Fruit fly (Drosophila melanogaster): ENCODE data around the gene Es2.

Es2 gene

DNA sequence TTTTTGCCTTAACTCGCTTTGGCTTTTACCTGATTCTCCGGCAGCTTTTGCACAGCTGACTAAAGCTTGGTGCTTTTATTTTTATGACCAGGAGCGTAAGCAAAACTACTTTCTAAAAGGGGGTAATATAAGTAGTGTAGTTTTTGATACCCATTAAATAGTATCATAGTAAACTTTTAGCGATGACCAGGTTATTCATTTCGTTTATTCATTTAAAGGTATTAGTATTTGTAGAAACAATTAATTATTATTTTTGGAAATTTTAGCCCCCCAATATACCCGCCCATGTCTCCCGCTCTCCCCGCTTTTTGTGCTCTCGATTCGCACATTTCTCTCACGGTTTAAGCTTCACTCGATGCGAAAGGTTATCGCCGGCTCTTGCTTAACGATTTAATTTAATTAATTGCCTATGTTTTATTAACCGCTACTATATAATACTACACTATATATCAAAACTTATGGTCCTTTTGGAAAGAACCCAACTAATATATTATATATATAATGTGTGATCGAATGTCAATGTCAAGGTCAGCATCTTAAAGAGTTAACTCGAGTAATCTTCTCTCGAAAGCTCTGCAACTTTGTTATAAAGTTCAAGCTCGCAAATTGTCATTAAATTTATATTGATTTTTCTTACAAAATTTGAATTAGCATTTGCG lies 3.2 kb downstream of the Es2 start, which contains the start of gene Sptr:
Gene Sptr (minus strand): TSS at position 61 of the 659 bp plus-strand sequence.
- TF ChIP-seq h (GFP tag; optimal IDR thresholded peaks at IDR 0.05) (peak; percentile 96), ey (GFP tag; optimal IDR thresholded peaks at IDR 0.05) (peak; percentile 93), Hr78 (GFP tag; optimal IDR thresholded peaks at IDR 0.05) (no peak), dmrt93B (GFP tag; optimal IDR thresholded peaks at IDR 0.05) (peak; percentile 87), Mio (GFP tag; optimal IDR thresholded peaks at IDR 0.05) (peak; percentile 19), OdsH (GFP tag; optimal IDR thresholded peaks at IDR 0.05) (peak; percentile 97), fru (GFP tag; optimal IDR thresholded peaks at IDR 0.05) (peak; percentile 96), Hnf4 (GFP tag; optimal IDR thresholded peaks at IDR 0.05) (peak; percentile 94), jim (GFP tag; optimal IDR thresholded peaks at IDR 0.05) (no peak), woc (GFP tag; optimal IDR thresholded peaks at IDR 0.05) (peak; percentile 92), pan (optimal IDR thresholded peaks at IDR 0.05) (no peak), Myc (optimal IDR thresholded peaks at IDR 0.05) (no peak), lola (GFP tag; optimal IDR thresholded peaks at IDR 0.05) (no peak), Rel (GFP tag; optimal IDR thresholded peaks at IDR 0.05) (peak; percentile 77), Rel (tag; optimal IDR thresholded peaks at IDR 0.05) (peak; percentile 82), psq (GFP tag; optimal IDR thresholded peaks at IDR 0.05) (peak; percentile 92), CG9705 (GFP tag; optimal IDR thresholded peaks at IDR 0.05) (peak; percentile 91), CrebA (GFP tag; optimal IDR thresholded peaks at IDR 0.05; ENCODE audit: borderline replicate concordance) (peak; percentile 73), dl (GFP tag; optimal IDR thresholded peaks at IDR 0.05; ENCODE audit: insufficient read depth in 1 of 2, partially characterized antibody in 2 of 2) (no peak), Jra (GFP tag; optimal IDR thresholded peaks at IDR 0.05) (peak; percentile 84), GATAd (GFP tag; optimal IDR thresholded peaks at IDR 0.05) (peak; percentile 51), Sp1 (GFP tag; optimal IDR thresholded peaks at IDR 0.05) (peak; percentile 96), tai (GFP tag; optimal IDR thresholded peaks at IDR 0.05) (peak; percentile 82), sage (GFP tag; optimal IDR thresholded peaks at IDR 0.05) (peak; percentile 87), Vsx2 (GFP tag; optimal IDR thresholded peaks at IDR 0.05; ENCODE audit: partially characterized antibody) (no peak), br (GFP tag; optimal IDR thresholded peaks at IDR 0.05) (peak; percentile 92), HLH106 (tag; optimal IDR thresholded peaks at IDR 0.05) (peak; percentile 96), sv (GFP tag; optimal IDR thresholded peaks at IDR 0.05) (peak; percentile 72), N (GFP tag; optimal IDR thresholded peaks at IDR 0.05) (no peak), CG32264 (GFP tag; optimal IDR thresholded peaks at IDR 0.05) (peak; percentile 80), Dif (GFP tag; optimal IDR thresholded peaks at IDR 0.05; ENCODE audit: partially characterized antibody) (no peak), Dfd (GFP tag; optimal IDR thresholded peaks at IDR 0.05) (no peak), brk (GFP tag; optimal IDR thresholded peaks at IDR 0.05) (peak; percentile 91), rgr (GFP tag; optimal IDR thresholded peaks at IDR 0.05) (peak; percentile 97), foxo (GFP tag; optimal IDR thresholded peaks at IDR 0.05) (peak; percentile 56 to 96), Abd-B (GFP tag; optimal IDR thresholded peaks at IDR 0.05) (no peak), dsf (GFP tag; optimal IDR thresholded peaks at IDR 0.05; ENCODE audit: borderline replicate concordance) (peak; percentile 58), Hr83 (GFP tag; optimal IDR thresholded peaks at IDR 0.05; ENCODE audit: poor library complexity, severe bottlenecking) (no peak), usp (GFP tag; optimal IDR thresholded peaks at IDR 0.05) (no peak)

DNA sequence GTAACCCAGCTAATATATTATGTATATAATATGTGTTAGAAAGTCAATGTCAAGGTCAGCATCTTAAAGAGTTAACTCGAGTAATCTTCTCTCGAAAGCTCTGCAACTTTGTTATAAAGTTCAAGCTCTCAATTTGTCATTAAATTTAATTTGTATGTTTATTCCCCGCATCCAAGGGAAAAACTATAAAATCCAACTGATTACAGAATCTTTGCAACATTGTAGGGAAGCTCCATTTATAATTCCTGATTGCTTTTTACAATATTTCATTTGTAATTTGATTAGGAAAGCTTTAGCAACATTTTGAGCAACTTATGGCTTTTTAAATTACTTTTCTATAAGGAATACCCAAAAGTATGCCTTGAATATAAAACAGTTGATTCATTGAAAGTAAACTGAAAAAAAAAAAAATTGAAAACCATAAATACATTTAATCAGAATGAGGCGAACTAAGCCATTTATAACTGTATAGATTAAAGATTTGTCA lies 5.5 kb downstream of the Es2 start:
- no peak for TF ChIP-seq Rel (GFP tag; optimal IDR thresholded peaks at IDR 0.05)
- TF ChIP-seq Rel (tag; optimal IDR thresholded peaks at IDR 0.05), result no peak
- no peak for TF ChIP-seq ey (GFP tag; optimal IDR thresholded peaks at IDR 0.05)
- no peak for TF ChIP-seq lola (GFP tag; optimal IDR thresholded peaks at IDR 0.05)
- TF ChIP-seq CG32264 (GFP tag; optimal IDR thresholded peaks at IDR 0.05), result no peak
- TF ChIP-seq tai (GFP tag; optimal IDR thresholded peaks at IDR 0.05), result no peak
